Worm (Caenorhabditis elegans) whole organism, late embryonic: ENCODE results near the gene F23F1.10.

Experiments
- F13H6.1 ChIP-seq: sonication (generic microtip); optimal IDR thresholded peaks from 2 replicates; lab custom pipeline; 2016; ENCODE audit warnings: missing genetic modification characterization, missing compliant biosample characterization
- K02D7.2 ChIP-seq: sonication (generic microtip); optimal IDR thresholded peaks from 2 replicates; lab custom pipeline; 2017; ENCODE audit warnings: mild to moderate bottlenecking, missing genetic modification characterization, missing compliant biosample characterization
- K09A11.1 ChIP-seq: sonication (generic microtip); optimal IDR thresholded peaks from 2 replicates; lab custom pipeline; 2017; ENCODE audit warnings: antibody characterized with exemption, mild to moderate bottlenecking, missing genetic modification characterization, missing compliant biosample characterization; ENCODE audit not compliant: insufficient read depth
- Y22D7AL.16 ChIP-seq: sonication (generic microtip); optimal IDR thresholded peaks from 2 replicates; lab custom pipeline; 2016; ENCODE audit warnings: missing genetic modification characterization, missing compliant biosample characterization
- ama-1 ChIP-seq: fragments of 150-350 bp; optimal IDR thresholded peaks from 2 replicates; lab custom pipeline; 2014
- ceh-14 ChIP-seq: sonication (generic microtip); optimal IDR thresholded peaks from 2 replicates; lab custom pipeline; 2016; ENCODE audit warnings: missing genotype, missing genetic modification characterization, missing compliant biosample characterization
- ceh-19 ChIP-seq: fragments of 200-800 bp; sonication (Bioruptor generic); optimal IDR thresholded peaks from 2 replicates; lab custom pipeline; 2018; ENCODE audit warnings: mild to moderate bottlenecking, missing genetic modification characterization, missing compliant biosample characterization
- ceh-24 ChIP-seq: sonication (generic microtip); optimal IDR thresholded peaks from 2 replicates; lab custom pipeline; 2016; ENCODE audit warnings: mild to moderate bottlenecking, missing genetic modification characterization, missing compliant biosample characterization
- ceh-30 ChIP-seq: fragments of 150-350 bp; optimal IDR thresholded peaks from 2 replicates; lab custom pipeline; 2014; ENCODE audit warnings: missing biosample characterization, missing genetic modification characterization
- ceh-31 ChIP-seq: sonication (generic microtip); optimal IDR thresholded peaks from 2 replicates; lab custom pipeline; 2016; ENCODE audit warnings: missing genetic modification characterization, missing compliant biosample characterization
- ceh-45 ChIP-seq: fragments of 200-800 bp; sonication (Bioruptor generic); IDR thresholded peaks from 2 replicates; pipeline ENCODE4 v1.3.6; 2022; ENCODE audit warnings: missing genetic modification reagents, missing genetic modification characterization, missing compliant biosample characterization
- ceh-6 ChIP-seq: fragments of 200-800 bp; sonication (Bioruptor generic); optimal IDR thresholded peaks from 2 replicates; lab custom pipeline; 2018; ENCODE audit warnings: mild to moderate bottlenecking, missing genetic modification characterization, missing compliant biosample characterization
- ceh-9 ChIP-seq: sonication (generic microtip); optimal IDR thresholded peaks from 2 replicates; lab custom pipeline; 2016; ENCODE audit warnings: mild to moderate bottlenecking, missing genetic modification characterization, inconsistent platforms, missing compliant biosample characterization
- dmd-4 ChIP-seq: sonication (generic microtip); optimal IDR thresholded peaks from 2 replicates; lab custom pipeline; 2016; ENCODE audit warnings: borderline replicate concordance, missing genetic modification characterization, missing compliant biosample characterization
- elt-2 ChIP-seq: sonication (generic microtip); optimal IDR thresholded peaks from 2 replicates; lab custom pipeline; 2016; ENCODE audit warnings: missing genetic modification reagents, missing genetic modification characterization, missing compliant biosample characterization
- elt-4 ChIP-seq: sonication (generic microtip); optimal IDR thresholded peaks from 2 replicates; lab custom pipeline; 2016; ENCODE audit warnings: missing genetic modification characterization, missing compliant biosample characterization
- fax-1 ChIP-seq: sonication (generic microtip); optimal IDR thresholded peaks from 2 replicates; lab custom pipeline; 2016; ENCODE audit warnings: missing genotype, missing genetic modification characterization, missing compliant biosample characterization
- fkh-6 ChIP-seq: sonication (generic microtip); optimal IDR thresholded peaks from 2 replicates; lab custom pipeline; 2016; ENCODE audit warnings: missing genetic modification characterization, missing compliant biosample characterization
- hlh-30 ChIP-seq: sonication (generic microtip); optimal IDR thresholded peaks from 2 replicates; lab custom pipeline; 2017; ENCODE audit warnings: antibody characterized with exemption, missing genetic modification characterization, missing compliant biosample characterization; ENCODE audit not compliant: insufficient read depth
- hlh-8 ChIP-seq: sonication (generic microtip); optimal IDR thresholded peaks from 2 replicates; lab custom pipeline; 2016; ENCODE audit warnings: missing genotype, missing genetic modification characterization, missing compliant biosample characterization
- lim-6 ChIP-seq: sonication (generic microtip); optimal IDR thresholded peaks from 2 replicates; lab custom pipeline; 2016; ENCODE audit warnings: missing genetic modification characterization, missing compliant biosample characterization
- madf-2 ChIP-seq: sonication (generic microtip); optimal IDR thresholded peaks from 2 replicates; lab custom pipeline; 2017; ENCODE audit warnings: missing genetic modification characterization, missing compliant biosample characterization
- mec-3 ChIP-seq: sonication (generic microtip); optimal IDR thresholded peaks from 2 replicates; lab custom pipeline; 2016; ENCODE audit warnings: borderline replicate concordance, missing genetic modification characterization, missing compliant biosample characterization
- nfya-1 ChIP-seq: sonication (generic microtip); optimal IDR thresholded peaks from 2 replicates; lab custom pipeline; 2017; ENCODE audit warnings: missing genetic modification characterization, mild to moderate bottlenecking, missing compliant biosample characterization, antibody characterized with exemption, moderate library complexity
- nhr-232 ChIP-seq: sonication (generic microtip); optimal IDR thresholded peaks from 2 replicates; lab custom pipeline; 2016; ENCODE audit warnings: missing genetic modification characterization, missing compliant biosample characterization
- npax-4 ChIP-seq: sonication (generic microtip); optimal IDR thresholded peaks from 2 replicates; lab custom pipeline; 2016; ENCODE audit warnings: missing genetic modification characterization, missing compliant biosample characterization
- odd-2 ChIP-seq: sonication (generic microtip); optimal IDR thresholded peaks from 2 replicates; lab custom pipeline; 2017; ENCODE audit warnings: antibody characterized with exemption, mild to moderate bottlenecking, missing genetic modification characterization, missing compliant biosample characterization
- pag-3 ChIP-seq: sonication (generic microtip); optimal IDR thresholded peaks from 2 replicates; lab custom pipeline; 2016; ENCODE audit warnings: missing compliant biosample characterization, missing genetic modification characterization, borderline replicate concordance
- pax-1 ChIP-seq: fragments of 150-350 bp; optimal IDR thresholded peaks from 2 replicates; lab custom pipeline; 2014; ENCODE audit warnings: missing biosample characterization, missing genetic modification characterization
- pha-2 ChIP-seq: sonication (generic microtip); optimal IDR thresholded peaks from 2 replicates; lab custom pipeline; 2017; ENCODE audit warnings: mild to moderate bottlenecking, missing genetic modification characterization, missing compliant biosample characterization
- pros-1 ChIP-seq: fragments of 150-350 bp; optimal IDR thresholded peaks from 2 replicates; lab custom pipeline; 2014; ENCODE audit warnings: missing biosample characterization, missing genetic modification reagents, missing genetic modification characterization
- ref-2 ChIP-seq: sonication (generic microtip); optimal IDR thresholded peaks from 2 replicates; lab custom pipeline; 2016; ENCODE audit warnings: missing genetic modification characterization, missing compliant biosample characterization
- rnt-1 ChIP-seq: sonication (generic microtip); optimal IDR thresholded peaks from 2 replicates; lab custom pipeline; 2016; ENCODE audit warnings: missing genetic modification characterization, missing compliant biosample characterization
- sox-2 ChIP-seq: fragments of 200-800 bp; sonication (Bioruptor generic); IDR thresholded peaks from 2 replicates; pipeline ENCODE4 v1.3.6; 2022; ENCODE audit warnings: missing genetic modification reagents, missing genetic modification characterization, missing compliant biosample characterization
- sox-4 ChIP-seq: sonication (generic microtip); optimal IDR thresholded peaks from 2 replicates; lab custom pipeline; 2017; ENCODE audit warnings: mild to moderate bottlenecking, missing genetic modification characterization, inconsistent platforms, missing compliant biosample characterization
- tbx-2 ChIP-seq: sonication (generic microtip); optimal IDR thresholded peaks from 2 replicates; lab custom pipeline; 2016; ENCODE audit warnings: missing genetic modification characterization, missing compliant biosample characterization
- ttx-3 ChIP-seq: sonication (generic microtip); optimal IDR thresholded peaks from 2 replicates; lab custom pipeline; 2016; ENCODE audit warnings: missing genetic modification reagents, missing genetic modification characterization, missing compliant biosample characterization
- unc-3 ChIP-seq, 2 experiments: fragments of 200-800 bp in 1 of 2; sonication (Bioruptor generic) in 1 of 2; sonication (generic microtip) in 1 of 2; conservative IDR thresholded peaks in 1 of 2; optimal IDR thresholded peaks in 1 of 2; 2 replicates each; pipeline versions ENCODE4 v1.3.6 to Lab custom; 2016 to 2022; ENCODE audit warnings: missing compliant biosample characterization in 2 of 2, missing genetic modification characterization in 2 of 2, missing genetic modification reagents in 1 of 2
- unc-55 ChIP-seq: sonication (generic microtip); optimal IDR thresholded peaks from 2 replicates; lab custom pipeline; 2017; ENCODE audit warnings: missing biosample characterization, missing genetic modification reagents, missing genetic modification characterization
- unc-86 ChIP-seq: sonication (generic microtip); optimal IDR thresholded peaks from 2 replicates; lab custom pipeline; 2016; ENCODE audit warnings: missing genetic modification characterization, missing compliant biosample characterization

Gene F23F1.10

DNA sequence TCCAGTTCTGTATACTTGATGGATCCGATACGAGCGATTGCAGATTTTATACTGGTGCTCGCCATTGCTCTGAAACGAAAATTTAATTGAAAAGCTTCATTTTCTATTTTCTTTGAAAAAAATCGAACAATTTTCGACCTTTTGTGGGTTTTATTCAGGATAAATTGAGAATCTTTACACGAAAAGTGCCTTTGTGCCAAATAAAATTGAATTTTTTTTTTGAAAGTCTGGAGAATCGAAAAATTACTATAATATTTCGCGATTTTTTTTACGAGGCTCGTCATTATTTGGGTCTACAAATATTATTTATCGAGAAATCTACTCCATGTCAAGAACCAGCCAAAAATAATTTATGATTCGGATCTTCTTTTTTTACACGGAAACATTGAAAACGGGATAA is at the start of gene F23F1.10:
Gene F23F1.10 (minus strand): TSS at position 69 of the 400 bp plus-strand sequence.
- TF ChIP-seq lim-6 (tag; lab: Kevin White, UChicago), result no peak
- TF ChIP-seq ceh-30 (tag; lab: Kevin White, UChicago), result no peak
- no peak for TF ChIP-seq K02D7.2 (tag; lab: Kevin White, UChicago)
- no peak for TF ChIP-seq fax-1 (tag; lab: Kevin White, UChicago)
- TF ChIP-seq ref-2 (tag; lab: Kevin White, UChicago), result no peak
- TF ChIP-seq ceh-14 (tag; lab: Kevin White, UChicago), result no peak
- TF ChIP-seq odd-2 (tag; lab: Kevin White, UChicago), result no peak
- TF ChIP-seq pag-3, result no peak
- TF ChIP-seq fkh-6 (tag; lab: Kevin White, UChicago), result no peak
- no peak for TF ChIP-seq ceh-45 (GFP tag; lab: Robert Waterston, UW)
- no peak for TF ChIP-seq hlh-30 (tag; lab: Kevin White, UChicago)
- no peak for TF ChIP-seq dmd-4 (tag; lab: Kevin White, UChicago)

DNA sequence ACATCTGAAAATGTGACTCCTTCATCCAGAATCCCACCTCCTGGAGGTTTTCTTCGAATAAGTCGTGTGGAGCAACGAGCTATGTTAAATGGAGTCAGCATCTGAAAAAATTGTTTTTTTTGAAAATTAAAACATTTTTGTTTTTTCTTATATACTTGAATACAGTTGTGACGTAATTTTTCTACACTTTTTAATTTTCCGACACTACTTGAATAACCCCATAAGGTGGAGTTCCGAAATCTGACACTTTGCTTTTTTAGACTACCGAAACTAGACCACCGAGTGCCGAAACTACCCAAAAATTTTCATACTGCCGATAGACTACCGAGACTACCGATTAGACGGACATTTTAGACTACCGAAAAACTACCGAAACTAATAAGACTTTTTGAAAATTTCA is 49.6 kb upstream of the F23F1.10 start, which contains the start of gene mcat-1:
Gene mcat-1 (minus strand): TSS at position 101 of the 400 bp plus-strand sequence.
- no peak for TF ChIP-seq ceh-9 (tag; lab: Kevin White, UChicago)
- TF ChIP-seq ceh-31 (tag; lab: Kevin White, UChicago), result no peak
- TF ChIP-seq ceh-6 (GFP tag; lab: Kevin White, UChicago), result no peak
- TF ChIP-seq elt-4 (tag; lab: Kevin White, UChicago), result no peak
- TF ChIP-seq rnt-1 (tag; lab: Kevin White, UChicago), result no peak
- TF ChIP-seq mec-3, result no peak
- TF ChIP-seq ceh-24, result no peak
- no peak for TF ChIP-seq pax-1
- no peak for TF ChIP-seq K09A11.1 (tag; lab: Kevin White, UChicago)
- no peak for TF ChIP-seq unc-55 (GFP tag; lab: Kevin White, UChicago)
- TF ChIP-seq dmd-4 (tag; lab: Kevin White, UChicago), result no peak
- TF ChIP-seq hlh-8 (tag; lab: Kevin White, UChicago), result no peak
- no peak for TF ChIP-seq nfya-1 (tag; lab: Kevin White, UChicago)
- TF ChIP-seq madf-2 (tag; lab: Kevin White, UChicago), result no peak
- no peak for TF ChIP-seq fax-1 (tag; lab: Kevin White, UChicago)
- no peak for TF ChIP-seq ttx-3
- TF ChIP-seq ceh-45 (GFP tag; lab: Robert Waterston, UW), result no peak
- TF ChIP-seq ceh-19 (GFP tag; lab: Kevin White, UChicago), result no peak
- TF ChIP-seq npax-4, result no peak

DNA sequence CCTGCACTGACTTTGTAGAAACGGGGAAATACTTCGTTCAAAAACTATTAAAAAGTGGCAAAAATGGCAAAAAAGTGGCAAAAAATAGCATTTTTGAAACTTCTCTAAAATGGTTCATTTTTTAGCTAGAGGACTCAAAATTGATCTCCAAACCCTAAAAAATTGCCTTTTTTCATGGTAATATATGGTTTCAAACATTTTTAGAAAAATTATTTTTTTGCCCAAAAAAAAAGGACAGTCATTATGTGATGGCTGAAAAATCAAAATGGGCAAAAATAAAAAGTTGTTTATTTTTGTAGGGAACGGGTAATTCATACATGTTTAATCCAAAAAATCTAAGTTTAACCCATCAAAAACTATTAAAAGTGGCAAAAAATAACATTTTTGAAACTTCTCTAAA is 46.2 kb upstream of the F23F1.10 start:
- TF ChIP-seq unc-86 (tag; lab: Kevin White, UChicago) (no peak), elt-2 (tag; lab: Kevin White, UChicago) (no peak), ceh-31 (tag; lab: Kevin White, UChicago) (no peak), fkh-6 (tag; lab: Kevin White, UChicago) (no peak), ceh-9 (tag; lab: Kevin White, UChicago) (no peak), sox-2 (GFP tag; lab: Robert Waterston, UW) (no peak), K02D7.2 (tag; lab: Kevin White, UChicago) (no peak), Y22D7AL.16 (no peak), tbx-2 (tag; lab: Kevin White, UChicago) (no peak), nhr-232 (no peak), ama-1 (lab: Kevin White, UChicago) (no peak)

- TF ChIP-seq hlh-30 (tag; lab: Kevin White, UChicago) (no peak), dmd-4 (tag; lab: Kevin White, UChicago) (no peak), ceh-24 (no peak), pros-1 (no peak), unc-55 (GFP tag; lab: Kevin White, UChicago) (no peak), nfya-1 (tag; lab: Kevin White, UChicago) (no peak), ceh-9 (tag; lab: Kevin White, UChicago) (no peak), F13H6.1 (no peak), pha-2 (no peak), ref-2 (tag; lab: Kevin White, UChicago) (no peak), unc-3 (GFP tag; conservative IDR thresholded peaks at IDR 0.05; lab: Robert Waterston, UW) (no peak), unc-3 (tag; optimal IDR thresholded peaks at IDR 0.05; lab: Kevin White, UChicago) (no peak), elt-4 (tag; lab: Kevin White, UChicago) (no peak), sox-4 (tag; lab: Kevin White, UChicago) (no peak)
Measured at ce11 chrII:86794-87193, 45.0 kb upstream of the F23F1.10 start.
